Worm (Caenorhabditis elegans) whole organism, L4 larva: ENCODE measurements around the gene C10E2.5.

ENCODE experiments used
- ZK337.2 ChIP-seq: fragments of 200-800 bp; sonication (Bioruptor generic); IDR thresholded peaks from 2 replicates; pipeline ENCODE4 v1.3.6; 2022; ENCODE audit warnings: missing genetic modification reagents, missing genetic modification characterization, missing compliant biosample characterization
- aha-1 ChIP-seq: fragments of 150-350 bp; peaks from one replicate; lab custom pipeline; 2014; ENCODE audit warnings: missing biosample characterization, missing genetic modification characterization
- ceh-20 ChIP-seq: fragments of 200-800 bp; sonication (Bioruptor generic); IDR thresholded peaks from 2 replicates; pipeline ENCODE4 v1.3.6; 2022; ENCODE audit warnings: missing genetic modification reagents, missing genetic modification characterization, missing compliant biosample characterization
- ceh-28 ChIP-seq: fragments of 150-350 bp; optimal IDR thresholded peaks from 2 replicates; lab custom pipeline; 2014; ENCODE audit warnings: missing biosample characterization, missing genetic modification reagents, missing genetic modification characterization
- ctbp-1 ChIP-seq: fragments of 200-800 bp; sonication (Bioruptor generic); IDR thresholded peaks from 2 replicates; pipeline ENCODE4 v1.3.6; 2022; ENCODE audit warnings: missing genetic modification reagents, missing genetic modification characterization, missing compliant biosample characterization
- daf-16 ChIP-seq, 3 experiments: sonication (generic microtip); optimal IDR thresholded peaks; 2 replicates each; lab custom pipeline; 2016 to 2017; ENCODE audit warnings: missing genetic modification characterization in 3 of 3, missing genetic modification reagents in 3 of 3, mild to moderate bottlenecking in 2 of 3, missing compliant biosample characterization in 2 of 3, missing biosample characterization in 1 of 3, moderate library complexity in 1 of 3
- dmd-6 ChIP-seq: fragments of 200-800 bp; sonication (Bioruptor generic); IDR thresholded peaks from 2 replicates; pipeline ENCODE4 v1.3.6; 2022; ENCODE audit warnings: missing genetic modification reagents, missing genetic modification characterization, missing compliant biosample characterization
- dpl-1 ChIP-seq: fragments of 150-350 bp; optimal IDR thresholded peaks from 2 replicates; lab custom pipeline; 2014; ENCODE audit warnings: missing biosample characterization, missing genetic modification reagents, missing genetic modification characterization
- duxl-1 ChIP-seq: sonication (generic microtip); optimal IDR thresholded peaks from 2 replicates; lab custom pipeline; 2016; ENCODE audit warnings: mild to moderate bottlenecking, missing genetic modification characterization, moderate library complexity, missing compliant biosample characterization; ENCODE audit not compliant: poor library complexity
- dve-1 ChIP-seq: sonication (generic microtip); optimal IDR thresholded peaks from 2 replicates; lab custom pipeline; 2017; ENCODE audit warnings: antibody characterized with exemption, mild to moderate bottlenecking, missing genetic modification characterization, missing compliant biosample characterization; ENCODE audit not compliant: insufficient read depth
- fkh-10 ChIP-seq: fragments of 150-350 bp; optimal IDR thresholded peaks from 2 replicates; lab custom pipeline; 2014; ENCODE audit warnings: missing biosample characterization, missing genetic modification reagents, missing genetic modification characterization
- hif-1 ChIP-seq, 2 experiments: sonication (generic microtip); optimal IDR thresholded peaks; 2 replicates each; lab custom pipeline; 2016 to 2017; ENCODE audit warnings: missing compliant biosample characterization in 2 of 2, missing genetic modification characterization in 2 of 2, missing genetic modification reagents in 2 of 2, missing genotype in 2 of 2, mild to moderate bottlenecking in 1 of 2
- hlh-30 ChIP-seq: sonication (generic microtip); optimal IDR thresholded peaks from 2 replicates; lab custom pipeline; 2017; ENCODE audit warnings: antibody characterized with exemption, mild to moderate bottlenecking, missing genetic modification characterization, missing compliant biosample characterization; ENCODE audit not compliant: insufficient read depth
- hmg-1.1 ChIP-seq: fragments of 200-800 bp; sonication (Bioruptor generic); IDR thresholded peaks from 2 replicates; pipeline ENCODE4 v1.3.6; 2022; ENCODE audit warnings: missing genetic modification reagents, missing genetic modification characterization, missing compliant biosample characterization
- jun-1 ChIP-seq: fragments of 150-350 bp; optimal IDR thresholded peaks from 2 replicates; lab custom pipeline; 2014; ENCODE audit warnings: missing biosample characterization, missing genetic modification reagents, missing genetic modification characterization
- lin-1 ChIP-seq: fragments of 200-800 bp; sonication (Bioruptor generic); IDR thresholded peaks from 2 replicates; pipeline ENCODE4 v1.3.6; 2022; ENCODE audit warnings: missing genetic modification reagents, missing genetic modification characterization, missing compliant biosample characterization
- lin-39 ChIP-seq: fragments of 150-350 bp; optimal IDR thresholded peaks from 2 replicates; lab custom pipeline; 2014; ENCODE audit warnings: missing biosample characterization, missing genetic modification reagents, missing genetic modification characterization
- lir-3 ChIP-seq: sonication (generic microtip); optimal IDR thresholded peaks from 2 replicates; lab custom pipeline; 2016; ENCODE audit warnings: mild to moderate bottlenecking, missing genetic modification characterization, missing compliant biosample characterization
- lsy-2 ChIP-seq, 2 experiments: fragments of 150-350 bp in 1 of 2; sonication (generic microtip) in 1 of 2; optimal IDR thresholded peaks; 2 replicates each; lab custom pipeline; 2014 to 2017; ENCODE audit warnings: missing biosample characterization in 2 of 2, missing genetic modification characterization in 2 of 2
- madf-9 ChIP-seq: fragments of 200-800 bp; sonication (Bioruptor generic); conservative IDR thresholded peaks from 2 replicates; pipeline ENCODE4 v1.3.6; 2022; ENCODE audit warnings: missing genetic modification reagents, missing genetic modification characterization, missing compliant biosample characterization
- mdl-1 ChIP-seq, 2 experiments: fragments of 150-350 bp in 1 of 2; sonication (generic microtip) in 1 of 2; optimal IDR thresholded peaks; 2 replicates each; lab custom pipeline; 2014 to 2017; ENCODE audit warnings: missing biosample characterization in 2 of 2, missing genetic modification characterization in 2 of 2
- mep-1 ChIP-seq: fragments of 150-350 bp; sonication (generic microtip); optimal IDR thresholded peaks from 3 replicates; lab custom pipeline; 2014; ENCODE audit warnings: missing biosample characterization, missing genetic modification characterization
- mes-2 ChIP-seq: sonication (generic microtip); optimal IDR thresholded peaks from 2 replicates; lab custom pipeline; 2016; ENCODE audit warnings: missing genotype, mild to moderate bottlenecking, missing genetic modification characterization, missing compliant biosample characterization; ENCODE audit not compliant: poor library complexity, severe bottlenecking
- nhr-25 ChIP-seq: sonication (generic microtip); optimal IDR thresholded peaks from 2 replicates; lab custom pipeline; 2017; ENCODE audit warnings: missing genetic modification characterization, mild to moderate bottlenecking, missing compliant biosample characterization, antibody characterized with exemption, moderate library complexity, borderline replicate concordance; ENCODE audit not compliant: insufficient read depth
- nhr-42 ChIP-seq: fragments of 200-800 bp; sonication (Bioruptor generic); IDR thresholded peaks from 2 replicates; pipeline ENCODE4 v1.3.6; 2022; ENCODE audit warnings: missing genetic modification characterization, missing compliant biosample characterization
- pha-4 ChIP-seq, 2 experiments: fragments of 150-350 bp in 1 of 2; fragments of 200-800 bp in 1 of 2; sonication (Bioruptor generic) in 1 of 2; IDR thresholded peaks in 1 of 2; optimal IDR thresholded peaks in 1 of 2; 2 replicates each; pipeline versions ENCODE4 v1.3.6 to Lab custom; 2014 to 2022; ENCODE audit warnings: missing genetic modification characterization in 2 of 2, missing genetic modification reagents in 2 of 2, missing biosample characterization in 1 of 2, missing compliant biosample characterization in 1 of 2
- php-3 ChIP-seq: fragments of 200-800 bp; sonication (Bioruptor generic); IDR thresholded peaks from 2 replicates; pipeline ENCODE4 v1.3.6; 2022; ENCODE audit warnings: missing genetic modification reagents, missing genetic modification characterization, missing compliant biosample characterization
- pqm-1 ChIP-seq: sonication (generic microtip); optimal IDR thresholded peaks from 2 replicates; lab custom pipeline; 2017; ENCODE audit warnings: missing biosample characterization, missing genetic modification characterization
- rbr-2 ChIP-seq: sonication (generic microtip); optimal IDR thresholded peaks from 2 replicates; lab custom pipeline; 2016; ENCODE audit warnings: missing genotype, missing genetic modification characterization, missing compliant biosample characterization
- saeg-2 ChIP-seq: fragments of 200-800 bp; sonication (Bioruptor generic); IDR thresholded peaks from 2 replicates; pipeline ENCODE4 v1.3.6; 2022; ENCODE audit warnings: missing genetic modification reagents, missing genetic modification characterization, missing compliant biosample characterization
- sdz-12 ChIP-seq: fragments of 200-800 bp; sonication (Bioruptor generic); optimal IDR thresholded peaks from 2 replicates; lab custom pipeline; 2018; ENCODE audit warnings: mild to moderate bottlenecking, missing genetic modification characterization, missing compliant biosample characterization
- set-16 ChIP-seq: fragments of 200-800 bp; sonication (Bioruptor generic); IDR thresholded peaks from 2 replicates; pipeline ENCODE4 v1.3.6; 2022; ENCODE audit warnings: missing genetic modification reagents, missing genetic modification characterization, missing compliant biosample characterization
- skn-1 ChIP-seq: fragments of 150-350 bp; optimal IDR thresholded peaks from 2 replicates; lab custom pipeline; 2014; ENCODE audit warnings: missing biosample characterization, missing genetic modification characterization
- tag-97 ChIP-seq: fragments of 200-800 bp; sonication (Bioruptor generic); IDR thresholded peaks from 2 replicates; pipeline ENCODE4 v1.3.6; 2022; ENCODE audit warnings: missing genetic modification characterization, missing compliant biosample characterization
- unc-62 ChIP-seq, 3 experiments: fragments of 150-350 bp in 1 of 3; sonication (generic microtip); optimal IDR thresholded peaks in 2 of 3; peaks in 1 of 3; 1 replicate in 1 of 3; 2 replicates in 2 of 3; lab custom pipeline; 2014 to 2017; ENCODE audit warnings: missing biosample characterization in 3 of 3, missing genetic modification characterization in 3 of 3, missing genetic modification reagents in 3 of 3, missing genotype in 1 of 3
- zag-1 ChIP-seq: fragments of 150-350 bp; optimal IDR thresholded peaks from 2 replicates; lab custom pipeline; 2014; ENCODE audit warnings: missing biosample characterization, missing genetic modification characterization
- zfp-3 ChIP-seq: fragments of 200-800 bp; sonication (Bioruptor generic); conservative IDR thresholded peaks from 2 replicates; pipeline ENCODE4 v1.3.6; 2022; ENCODE audit warnings: missing genetic modification reagents, missing genetic modification characterization, missing compliant biosample characterization
- zip-2 ChIP-seq: fragments of 150-350 bp; optimal IDR thresholded peaks from 2 replicates; lab custom pipeline; 2014; ENCODE audit warnings: missing biosample characterization, missing genetic modification characterization
- ztf-11 ChIP-seq: fragments of 150-350 bp; optimal IDR thresholded peaks from 2 replicates; lab custom pipeline; 2014; ENCODE audit warnings: missing biosample characterization, missing genetic modification characterization
- ztf-7 ChIP-seq: fragments of 150-350 bp; optimal IDR thresholded peaks from 2 replicates; lab custom pipeline; 2014; ENCODE audit warnings: missing biosample characterization, missing genetic modification characterization

C10E2.5 gene

ce11 chrX:16737478-16737877 lies 16.9 kb downstream of the C10E2.5 start:
- TF ChIP-seq lir-3 (tag; lab: Kevin White, UChicago) (no peak), ztf-11 (tag; lab: Kevin White, UChicago) (no peak), nhr-25 (tag; lab: Kevin White, UChicago) (no peak), hmg-1.1 (GFP tag; lab: Robert Waterston, UW) (peak; percentile 36; the same call in 1 of the 2 replicates), daf-16 (GFP tag; optimal IDR thresholded peaks at IDR 0.05; lab: Kevin White, UChicago) (no peak), daf-16 (tag; optimal IDR thresholded peaks at IDR 0.05; lab: Kevin White, UChicago) (no peak), set-16 (GFP tag; lab: Robert Waterston, UW) (no peak), tag-97 (no peak), mep-1 (tag; lab: Kevin White, UChicago) (no peak), mdl-1 (tag; optimal IDR thresholded peaks at IDR 0.05; lab: Kevin White, UChicago) (peak in 1 of 2 experiments; percentile 31), hlh-30 (tag; lab: Kevin White, UChicago) (peak; percentile 61), zfp-3 (no peak), nhr-42 (no peak), ctbp-1 (GFP tag; lab: Robert Waterston, UW) (0 out of 2 replicates have a peak, but pooled peaks have one; percentile 13), lin-39 (tag; lab: Kevin White, UChicago) (no peak), skn-1 (no peak), zag-1 (tag; lab: Kevin White, UChicago) (no peak), ztf-7 (tag; lab: Kevin White, UChicago) (no peak), pqm-1 (tag; lab: Kevin White, UChicago) (no peak)

- TF ChIP-seq fkh-10 (GFP tag; lab: Kevin White, UChicago): no peak
- TF ChIP-seq pha-4 (GFP tag; IDR thresholded peaks at IDR 0.05; lab: Robert Waterston, UW): no peak
- TF ChIP-seq pha-4 (tag; optimal IDR thresholded peaks at IDR 0.05; lab: Kevin White, UChicago): no peak
- TF ChIP-seq hif-1 (tag; optimal IDR thresholded peaks at IDR 0.05; lab: Kevin White, UChicago): peak in 1 of 2 experiments; percentile 10
- no peak for TF ChIP-seq ceh-20 (GFP tag; lab: Robert Waterston, UW)
- peak; percentile 2 for TF ChIP-seq dve-1 (tag; lab: Kevin White, UChicago)
- peak in 1 of 2 experiments; percentile 3 for TF ChIP-seq lsy-2 (tag; optimal IDR thresholded peaks at IDR 0.05; lab: Kevin White, UChicago)
- TF ChIP-seq dmd-6 (GFP tag; lab: Robert Waterston, UW): peak; percentile 53
- TF ChIP-seq php-3 (GFP tag; lab: Robert Waterston, UW): no peak
- TF ChIP-seq aha-1: peak; percentile 64
- TF ChIP-seq rbr-2 (tag; lab: Kevin White, UChicago): no peak
- TF ChIP-seq madf-9 (GFP tag; lab: Robert Waterston, UW): no peak
- peak in 1 of 2 experiments; percentile 32 for TF ChIP-seq mdl-1 (tag; optimal IDR thresholded peaks at IDR 0.05; lab: Kevin White, UChicago)
- TF ChIP-seq ztf-7 (tag; lab: Kevin White, UChicago): no peak
- no peak for TF ChIP-seq ZK337.2 (GFP tag; lab: Robert Waterston, UW)
These were observed 19.4 kb downstream of the C10E2.5 start for ce11 chrX:16734970-16735369.

- TF ChIP-seq set-16 (GFP tag; lab: Robert Waterston, UW) (no peak), lin-1 (GFP tag; lab: Robert Waterston, UW) (no peak), pqm-1 (tag; lab: Kevin White, UChicago) (no peak), ceh-28 (peak; percentile 22), mes-2 (tag; lab: Kevin White, UChicago) (no peak), dmd-6 (GFP tag; lab: Robert Waterston, UW) (no peak), sdz-12 (GFP tag; lab: Kevin White, UChicago) (no peak), unc-62 (GFP tag; optimal IDR thresholded peaks at IDR 0.05 in 1 of 2; lab: Kevin White, UChicago) (peak in 1 of 2 experiments; percentile 84), unc-62 (tag; optimal IDR thresholded peaks at IDR 0.05; lab: Kevin White, UChicago) (no peak), dpl-1 (GFP tag; lab: Kevin White, UChicago) (no peak), pha-4 (GFP tag; IDR thresholded peaks at IDR 0.05; lab: Robert Waterston, UW) (no peak), pha-4 (tag; optimal IDR thresholded peaks at IDR 0.05; lab: Kevin White, UChicago) (peak; percentile 70), duxl-1 (tag; lab: Kevin White, UChicago) (no peak), saeg-2 (GFP tag; lab: Robert Waterston, UW) (no peak), jun-1 (tag; lab: Kevin White, UChicago) (no peak), zip-2 (tag; lab: Kevin White, UChicago) (no peak), php-3 (GFP tag; lab: Robert Waterston, UW) (no peak)
- TF ChIP-seq, all 104 proteins: peak for 3
These were observed 21.0 kb downstream of the C10E2.5 start for ce11 chrX:16733411-16733810.
